Worm (Caenorhabditis elegans) whole organism, L4 larva: ENCODE results near the gene irld-27.

Experiments
- F10B5.3 ChIP-seq: sonication (generic microtip); optimal IDR thresholded peaks from 2 replicates; lab custom pipeline; 2016; ENCODE audit warnings: mild to moderate bottlenecking, missing genetic modification characterization, missing compliant biosample characterization
- F37D6.2 ChIP-seq: sonication (generic microtip); optimal IDR thresholded peaks from 2 replicates; lab custom pipeline; 2016; ENCODE audit warnings: mild to moderate bottlenecking, missing genetic modification characterization, missing compliant biosample characterization
- F44E2.7 ChIP-seq: fragments of 200-800 bp; sonication (Bioruptor generic); IDR thresholded peaks from 2 replicates; pipeline ENCODE4 v2.1.2; 2022; ENCODE audit warnings: missing genetic modification characterization, missing compliant biosample characterization
- T26A8.4 ChIP-seq: fragments of 200-800 bp; sonication (Bioruptor generic); IDR thresholded peaks from 2 replicates; pipeline ENCODE4 v1.3.6; 2022; ENCODE audit warnings: missing genetic modification characterization, missing compliant biosample characterization
- Y48G9A.11 ChIP-seq: fragments of 200-800 bp; sonication (Bioruptor generic); IDR thresholded peaks from 2 replicates; pipeline ENCODE4 v1.3.6; 2022; ENCODE audit warnings: missing genetic modification reagents, missing genetic modification characterization, missing compliant biosample characterization
- Y75B8A.6 ChIP-seq: fragments of 200-800 bp; sonication (Bioruptor generic); IDR thresholded peaks from 2 replicates; pipeline ENCODE4 v1.3.6; 2022; ENCODE audit warnings: missing genetic modification reagents, missing genetic modification characterization, missing compliant biosample characterization
- ZK337.2 ChIP-seq: fragments of 200-800 bp; sonication (Bioruptor generic); IDR thresholded peaks from 2 replicates; pipeline ENCODE4 v1.3.6; 2022; ENCODE audit warnings: missing genetic modification reagents, missing genetic modification characterization, missing compliant biosample characterization
- aha-1 ChIP-seq: fragments of 150-350 bp; peaks from one replicate; lab custom pipeline; 2014; ENCODE audit warnings: missing biosample characterization, missing genetic modification characterization
- ama-1 ChIP-seq: fragments of 150-350 bp; optimal IDR thresholded peaks from 2 replicates; lab custom pipeline; 2014; ENCODE audit warnings: inconsistent platforms, mixed read lengths
- attf-4 ChIP-seq: sonication (generic microtip); optimal IDR thresholded peaks from 3 replicates; lab custom pipeline; 2017; ENCODE audit warnings: missing biosample characterization, missing genetic modification characterization
- ceh-28 ChIP-seq: fragments of 150-350 bp; optimal IDR thresholded peaks from 2 replicates; lab custom pipeline; 2014; ENCODE audit warnings: missing biosample characterization, missing genetic modification reagents, missing genetic modification characterization
- ctbp-1 ChIP-seq: fragments of 200-800 bp; sonication (Bioruptor generic); IDR thresholded peaks from 2 replicates; pipeline ENCODE4 v1.3.6; 2022; ENCODE audit warnings: missing genetic modification reagents, missing genetic modification characterization, missing compliant biosample characterization
- daf-12 ChIP-seq: fragments of 150-350 bp; optimal IDR thresholded peaks from 2 replicates; lab custom pipeline; 2014; ENCODE audit warnings: missing biosample characterization, missing genetic modification reagents, missing genetic modification characterization
- dmd-8 ChIP-seq: fragments of 200-800 bp; sonication (Bioruptor generic); IDR thresholded peaks from 2 replicates; pipeline ENCODE4 v1.3.6; 2022; ENCODE audit warnings: missing genetic modification characterization, missing compliant biosample characterization
- egl-43 ChIP-seq: fragments of 200-800 bp; sonication (Bioruptor generic); IDR thresholded peaks from 2 replicates; pipeline ENCODE4 v1.3.6; 2022; ENCODE audit warnings: missing genetic modification reagents, missing genetic modification characterization, missing compliant biosample characterization
- lin-29 ChIP-seq: fragments of 200-800 bp; sonication (Bioruptor generic); IDR thresholded peaks from 2 replicates; pipeline ENCODE4 v1.3.6; 2022; ENCODE audit warnings: missing genetic modification reagents, missing genetic modification characterization, missing compliant biosample characterization
- lin-39 ChIP-seq: fragments of 150-350 bp; optimal IDR thresholded peaks from 2 replicates; lab custom pipeline; 2014; ENCODE audit warnings: missing biosample characterization, missing genetic modification reagents, missing genetic modification characterization
- lsy-2 ChIP-seq, 2 experiments: fragments of 150-350 bp in 1 of 2; sonication (generic microtip) in 1 of 2; optimal IDR thresholded peaks; 2 replicates each; lab custom pipeline; 2014 to 2017; ENCODE audit warnings: missing biosample characterization in 2 of 2, missing genetic modification characterization in 2 of 2
- madf-9 ChIP-seq: fragments of 200-800 bp; sonication (Bioruptor generic); conservative IDR thresholded peaks from 2 replicates; pipeline ENCODE4 v1.3.6; 2022; ENCODE audit warnings: missing genetic modification reagents, missing genetic modification characterization, missing compliant biosample characterization
- mep-1 ChIP-seq: fragments of 150-350 bp; sonication (generic microtip); optimal IDR thresholded peaks from 3 replicates; lab custom pipeline; 2014; ENCODE audit warnings: missing biosample characterization, missing genetic modification characterization
- mes-2 ChIP-seq: sonication (generic microtip); optimal IDR thresholded peaks from 2 replicates; lab custom pipeline; 2016; ENCODE audit warnings: missing genotype, mild to moderate bottlenecking, missing genetic modification characterization, missing compliant biosample characterization; ENCODE audit not compliant: poor library complexity, severe bottlenecking
- nhr-11 ChIP-seq: fragments of 150-350 bp; optimal IDR thresholded peaks from 2 replicates; lab custom pipeline; 2014; ENCODE audit warnings: missing biosample characterization, missing genetic modification characterization
- nhr-111 ChIP-seq: fragments of 200-800 bp; sonication (Bioruptor generic); optimal IDR thresholded peaks from 2 replicates; lab custom pipeline; 2018; ENCODE audit warnings: mild to moderate bottlenecking, missing genetic modification characterization, missing compliant biosample characterization
- nhr-25 ChIP-seq: sonication (generic microtip); optimal IDR thresholded peaks from 2 replicates; lab custom pipeline; 2017; ENCODE audit warnings: missing genetic modification characterization, mild to moderate bottlenecking, missing compliant biosample characterization, antibody characterized with exemption, moderate library complexity, borderline replicate concordance; ENCODE audit not compliant: insufficient read depth
- nhr-42 ChIP-seq: fragments of 200-800 bp; sonication (Bioruptor generic); IDR thresholded peaks from 2 replicates; pipeline ENCODE4 v1.3.6; 2022; ENCODE audit warnings: missing genetic modification characterization, missing compliant biosample characterization
- set-16 ChIP-seq: fragments of 200-800 bp; sonication (Bioruptor generic); IDR thresholded peaks from 2 replicates; pipeline ENCODE4 v1.3.6; 2022; ENCODE audit warnings: missing genetic modification reagents, missing genetic modification characterization, missing compliant biosample characterization
- spr-3 ChIP-seq: fragments of 200-800 bp; sonication (Bioruptor generic); optimal IDR thresholded peaks from 2 replicates; lab custom pipeline; 2018; ENCODE audit warnings: mild to moderate bottlenecking, missing genetic modification characterization, missing compliant biosample characterization
- tag-97 ChIP-seq: fragments of 200-800 bp; sonication (Bioruptor generic); IDR thresholded peaks from 2 replicates; pipeline ENCODE4 v1.3.6; 2022; ENCODE audit warnings: missing genetic modification characterization, missing compliant biosample characterization
- tra-1 ChIP-seq: fragments of 200-800 bp; sonication (Bioruptor generic); IDR thresholded peaks from 2 replicates; pipeline ENCODE4 v1.3.6; 2022; ENCODE audit warnings: missing genetic modification reagents, missing genetic modification characterization, missing compliant biosample characterization
- unc-62 ChIP-seq, 3 experiments: fragments of 150-350 bp in 1 of 3; sonication (generic microtip); optimal IDR thresholded peaks in 2 of 3; peaks in 1 of 3; 1 replicate in 1 of 3; 2 replicates in 2 of 3; lab custom pipeline; 2014 to 2017; ENCODE audit warnings: missing biosample characterization in 3 of 3, missing genetic modification characterization in 3 of 3, missing genetic modification reagents in 3 of 3, missing genotype in 1 of 3
- zag-1 ChIP-seq: fragments of 150-350 bp; optimal IDR thresholded peaks from 2 replicates; lab custom pipeline; 2014; ENCODE audit warnings: missing biosample characterization, missing genetic modification characterization
- zfp-2 ChIP-seq: sonication (generic microtip); optimal IDR thresholded peaks from 2 replicates; lab custom pipeline; 2016; ENCODE audit warnings: mild to moderate bottlenecking, missing genetic modification characterization, missing compliant biosample characterization
- ztf-7 ChIP-seq: fragments of 150-350 bp; optimal IDR thresholded peaks from 2 replicates; lab custom pipeline; 2014; ENCODE audit warnings: missing biosample characterization, missing genetic modification characterization

The irld-27 gene

DNA sequence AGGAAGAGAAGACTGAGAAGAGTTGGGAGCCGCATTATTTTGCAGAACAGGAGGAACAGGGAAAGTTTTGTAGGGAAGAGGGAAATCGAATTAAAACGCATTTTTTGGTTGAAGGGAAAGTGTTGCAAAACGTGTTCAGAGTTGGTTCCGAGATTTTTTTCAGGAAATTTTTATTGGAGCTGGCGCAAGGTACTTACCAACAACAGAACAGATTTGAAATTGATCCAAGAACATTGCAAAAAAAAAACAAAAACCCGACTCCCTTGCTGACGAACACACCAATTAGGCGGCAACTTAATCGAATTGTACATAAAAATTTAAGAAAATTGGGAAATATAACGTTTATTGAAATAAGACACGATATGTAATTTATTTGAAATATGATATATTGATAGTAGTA lies 6.4 kb downstream of the irld-27 start, which contains the start of gene F14D2.7:
Gene F14D2.7 (minus strand): TSS at position 101 of the 400 bp plus-strand sequence.
- TF ChIP-seq dmd-8 (GFP tag; lab: Robert Waterston, UW) (no peak), aha-1 (tag; lab: Kevin White, UChicago) (peak; percentile 79), unc-62 (GFP tag; optimal IDR thresholded peaks at IDR 0.05 in 1 of 2; lab: Kevin White, UChicago) (peak in 1 of 2 experiments; percentile 31), unc-62 (tag; optimal IDR thresholded peaks at IDR 0.05; lab: Kevin White, UChicago) (no peak), egl-43 (GFP tag; lab: Robert Waterston, UW) (no peak)

- no peak for TF ChIP-seq nhr-25 (tag; lab: Kevin White, UChicago)
- TF ChIP-seq Y75B8A.6 (GFP tag; lab: Robert Waterston, UW), result no peak
- TF ChIP-seq ztf-7 (tag; lab: Kevin White, UChicago), result no peak
- no peak for TF ChIP-seq ZK337.2 (GFP tag; lab: Robert Waterston, UW)
- TF ChIP-seq ama-1, result no peak
- TF ChIP-seq madf-9 (GFP tag; lab: Robert Waterston, UW), result no peak
- no peak for TF ChIP-seq lin-29 (GFP tag; lab: Robert Waterston, UW)
- TF ChIP-seq Y48G9A.11 (GFP tag; lab: Robert Waterston, UW), result no peak
- no peak for TF ChIP-seq F37D6.2
- no peak for TF ChIP-seq T26A8.4 (GFP tag; lab: Robert Waterston, UW)
- no peak for TF ChIP-seq nhr-11
- TF ChIP-seq mep-1 (tag; lab: Kevin White, UChicago), result no peak
- TF ChIP-seq lsy-2 (tag; optimal IDR thresholded peaks at IDR 0.05; lab: Kevin White, UChicago), result no peak
- TF ChIP-seq tag-97, result no peak
Observed at ce11 chrII:3340251-3340650, 8.1 kb downstream of the irld-27 start, which contains the start of gene F14D2.5. Gene F14D2.5, plus strand, starts transcription at chrII:3340551.

- TF ChIP-seq lsy-2 (tag; optimal IDR thresholded peaks at IDR 0.05; lab: Kevin White, UChicago) (no peak), set-16 (GFP tag; lab: Robert Waterston, UW) (peak; percentile 87)
Observed at ce11 chrII:3340818-3341217, 8.7 kb downstream of the irld-27 start.

ce11 chrII:3341989-3342388 lies 9.8 kb downstream of the irld-27 start, which contains the start of gene F14D2.11:
Gene F14D2.11, minus strand, starts transcription at chrII:3342089.
- TF ChIP-seq nhr-42 (GFP tag; lab: Robert Waterston, UW), result no peak
- TF ChIP-seq tra-1 (GFP tag; lab: Robert Waterston, UW), result no peak
- no peak for TF ChIP-seq F44E2.7 (GFP tag; lab: Robert Waterston, UW)
- TF ChIP-seq lsy-2 (tag; optimal IDR thresholded peaks at IDR 0.05; lab: Kevin White, UChicago), result no peak
- no peak for TF ChIP-seq ctbp-1 (GFP tag; lab: Robert Waterston, UW)
- no peak for TF ChIP-seq lin-39
- no peak for TF ChIP-seq nhr-111 (GFP tag; lab: Kevin White, UChicago)
- no peak for TF ChIP-seq F10B5.3 (tag; lab: Kevin White, UChicago)
- no peak for TF ChIP-seq mep-1 (tag; lab: Kevin White, UChicago)
- TF ChIP-seq attf-4, result no peak
- no peak for TF ChIP-seq daf-12 (tag; lab: Kevin White, UChicago)
- TF ChIP-seq spr-3 (GFP tag; lab: Kevin White, UChicago), result no peak

DNA sequence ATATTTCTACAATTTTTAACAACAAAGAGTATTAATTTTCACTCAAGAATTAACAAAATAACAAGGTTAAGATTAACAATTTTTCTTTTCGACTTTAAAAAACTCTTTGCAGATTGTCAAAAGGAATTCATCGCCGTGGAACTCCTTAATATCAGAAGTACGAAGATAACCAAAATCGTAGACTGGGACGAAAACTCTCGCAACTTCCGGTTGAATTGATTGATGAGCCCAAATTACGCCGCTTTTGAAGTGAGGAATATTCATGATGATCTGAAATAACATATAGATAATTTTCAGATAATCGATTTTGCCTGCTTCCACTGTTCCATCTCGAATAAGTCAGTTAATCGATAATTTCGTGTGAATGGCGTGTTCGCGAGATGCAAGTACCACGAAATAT lies 11.6 kb downstream of the irld-27 start, which contains the start of gene F14D2.15:
Gene F14D2.15 (minus strand): TSS at position 101 of the 400 bp plus-strand sequence.
- TF ChIP-seq mes-2 (tag; lab: Kevin White, UChicago), result no peak
- TF ChIP-seq zfp-2, result no peak
- TF ChIP-seq ceh-28, result peak; percentile 49
- TF ChIP-seq zag-1 (tag; lab: Kevin White, UChicago), result no peak
